Worm (Caenorhabditis elegans): ENCODE data around the gene ZK218.7.

ZK218.7 gene

ce11 chrV:17094568-17094967 lies 11.0 kb upstream of the ZK218.7 start:
- TF ChIP-seq hlh-15 (tag; optimal IDR thresholded peaks at IDR 0.05) (no peak), pax-1 (tag; optimal IDR thresholded peaks at IDR 0.05) (no peak), ceh-30 (tag; optimal IDR thresholded peaks at IDR 0.05) (no peak), ceh-24 (tag; optimal IDR thresholded peaks at IDR 0.05) (no peak), zip-5 (tag; optimal IDR thresholded peaks at IDR 0.05) (no peak), ceh-18 (tag; optimal IDR thresholded peaks at IDR 0.05) (no peak)

ce11 chrV:17098669-17099068 lies 6.9 kb upstream of the ZK218.7 start, which contains the start of the genes ZK218.3 and ZK218.4:
ZK218.3 (minus strand) TSS chrV:17098769.
ZK218.4 (plus strand) TSS chrV:17098854.
- TF ChIP-seq mec-3 (tag; optimal IDR thresholded peaks at IDR 0.05; ENCODE audit: borderline replicate concordance) (no peak), ama-1 (optimal IDR thresholded peaks at IDR 0.05) (no peak), pha-2 (tag; optimal IDR thresholded peaks at IDR 0.05) (no peak), unc-86 (tag; optimal IDR thresholded peaks at IDR 0.05) (no peak), ceh-14 (tag; optimal IDR thresholded peaks at IDR 0.05) (no peak), nhr-11 (tag; optimal IDR thresholded peaks at IDR 0.05) (no peak), unc-42 (tag; optimal IDR thresholded peaks at IDR 0.05) (no peak), ttx-3 (tag; optimal IDR thresholded peaks at IDR 0.05) (no peak), hlh-13 (GFP tag; optimal IDR thresholded peaks at IDR 0.05) (no peak)

ce11 chrV:17100829-17101228 lies 4.8 kb upstream of the ZK218.7 start, which contains the start of gene ZK218.5:
ZK218.5 (plus strand) TSS chrV:17101129.
- TF ChIP-seq hlh-13 (GFP tag; optimal IDR thresholded peaks at IDR 0.05): no peak
- no peak for TF ChIP-seq ets-4 (tag; optimal IDR thresholded peaks at IDR 0.05)
- TF ChIP-seq pat-9 (tag; optimal IDR thresholded peaks at IDR 0.05): no peak
- no peak for TF ChIP-seq elt-4 (tag; optimal IDR thresholded peaks at IDR 0.05)
- TF ChIP-seq mec-3 (tag; optimal IDR thresholded peaks at IDR 0.05; ENCODE audit: borderline replicate concordance): no peak
- no peak for TF ChIP-seq ceh-19 (GFP tag; optimal IDR thresholded peaks at IDR 0.05)
- no peak for TF ChIP-seq unc-42 (tag; optimal IDR thresholded peaks at IDR 0.05)
- TF ChIP-seq che-1 (tag; optimal IDR thresholded peaks at IDR 0.05): no peak
- no peak for TF ChIP-seq ceh-9 (tag; optimal IDR thresholded peaks at IDR 0.05)

ce11 chrV:17104527-17104926 lies 1.1 kb upstream of the ZK218.7 start, which contains the start of gene nhr-248:
nhr-248 (minus strand) TSS chrV:17104627.
- TF ChIP-seq sdc-2 (tag; optimal IDR thresholded peaks at IDR 0.05) (no peak), C38D4.7 (GFP tag; optimal IDR thresholded peaks at IDR 0.05) (no peak), fax-1 (tag; optimal IDR thresholded peaks at IDR 0.05) (no peak), unc-86 (tag; optimal IDR thresholded peaks at IDR 0.05) (no peak), hlh-13 (GFP tag; optimal IDR thresholded peaks at IDR 0.05) (no peak), tbx-7 (tag; optimal IDR thresholded peaks at IDR 0.05) (no peak), syd-9 (tag; optimal IDR thresholded peaks at IDR 0.05) (no peak), fkh-6 (tag; optimal IDR thresholded peaks at IDR 0.05) (no peak), pag-3 (tag; optimal IDR thresholded peaks at IDR 0.05; ENCODE audit: borderline replicate concordance) (no peak), ceh-45 (GFP tag; IDR thresholded peaks at IDR 0.05) (no peak), rnt-1 (tag; optimal IDR thresholded peaks at IDR 0.05) (no peak), tbx-2 (tag; optimal IDR thresholded peaks at IDR 0.05) (no peak), pha-2 (tag; optimal IDR thresholded peaks at IDR 0.05) (no peak), elt-2 (tag; optimal IDR thresholded peaks at IDR 0.05) (no peak), ref-2 (tag; optimal IDR thresholded peaks at IDR 0.05) (no peak), ceh-34 (tag; optimal IDR thresholded peaks at IDR 0.05) (no peak), ceh-48 (tag; optimal IDR thresholded peaks at IDR 0.05) (no peak), ceh-18 (tag; optimal IDR thresholded peaks at IDR 0.05) (no peak), hlh-6 (tag; optimal IDR thresholded peaks at IDR 0.05) (no peak)

ce11 chrV:17108310-17108709 lies 2.7 kb downstream of the ZK218.7 start, which contains the start of gene ZK218.11:
ZK218.11 (minus strand) TSS chrV:17108410.
- TF ChIP-seq lim-6 (tag; optimal IDR thresholded peaks at IDR 0.05) (no peak), npax-4 (tag; optimal IDR thresholded peaks at IDR 0.05) (no peak), ceh-6 (GFP tag; optimal IDR thresholded peaks at IDR 0.05) (no peak), ztf-16 (tag; optimal IDR thresholded peaks at IDR 0.05) (no peak), syd-9 (tag; optimal IDR thresholded peaks at IDR 0.05) (no peak), pag-3 (tag; optimal IDR thresholded peaks at IDR 0.05; ENCODE audit: borderline replicate concordance) (no peak), F13H6.1 (tag; optimal IDR thresholded peaks at IDR 0.05) (no peak), ceh-14 (tag; optimal IDR thresholded peaks at IDR 0.05) (no peak), K09A11.1 (tag; optimal IDR thresholded peaks at IDR 0.05; ENCODE audit: insufficient read depth) (no peak), zip-5 (tag; optimal IDR thresholded peaks at IDR 0.05) (no peak), ttx-3 (tag; optimal IDR thresholded peaks at IDR 0.05) (no peak), K02D7.2 (tag; optimal IDR thresholded peaks at IDR 0.05) (no peak)
